Worm (Caenorhabditis elegans) whole organism, mixed stage, embryonic: ENCODE data around the gene K10D6.3.
A peak's percentile ranks its signal among the peaks of the same experiment; 100 is the strongest.

Experiments used
- M03D4.4 ChIP-seq: sonication (generic microtip); optimal IDR thresholded peaks from 2 replicates; lab custom pipeline; 2017; ENCODE audit warnings: mild to moderate bottlenecking, missing genetic modification characterization, missing compliant biosample characterization
- bed-3 ChIP-seq: fragments of 200-800 bp; sonication (Bioruptor generic); optimal IDR thresholded peaks from 3 replicates; lab custom pipeline; 2018; ENCODE audit warnings: mild to moderate bottlenecking, missing genetic modification characterization, moderate library complexity, missing compliant biosample characterization
- blmp-1 ChIP-seq: fragments of 150-350 bp; optimal IDR thresholded peaks from 2 replicates; lab custom pipeline; 2014; ENCODE audit warnings: missing biosample characterization, missing genetic modification characterization
- ceh-39 ChIP-seq: fragments of 150-350 bp; optimal IDR thresholded peaks from 2 replicates; lab custom pipeline; 2014; ENCODE audit warnings: missing biosample characterization, missing genetic modification characterization
- ceh-43 ChIP-seq: fragments of 200-800 bp; sonication (Bioruptor generic); optimal IDR thresholded peaks from 2 replicates; lab custom pipeline; 2018; ENCODE audit warnings: mild to moderate bottlenecking, missing genetic modification characterization, moderate library complexity, missing compliant biosample characterization
- ceh-83 ChIP-seq: fragments of 200-800 bp; sonication (Bioruptor generic); optimal IDR thresholded peaks from 2 replicates; lab custom pipeline; 2018; ENCODE audit warnings: mild to moderate bottlenecking, missing genetic modification characterization, missing compliant biosample characterization
- ces-1 ChIP-seq: fragments of 150-350 bp; optimal IDR thresholded peaks from 2 replicates; lab custom pipeline; 2014; ENCODE audit warnings: missing biosample characterization, missing genetic modification reagents, missing genetic modification characterization
- cnd-1 ChIP-seq: fragments of 200-800 bp; sonication (Bioruptor generic); optimal IDR thresholded peaks from 2 replicates; lab custom pipeline; 2018; ENCODE audit warnings: mild to moderate bottlenecking, missing genetic modification characterization, missing compliant biosample characterization
- drap-1 ChIP-seq: fragments of 200-800 bp; sonication (Bioruptor generic); optimal IDR thresholded peaks from 3 replicates; lab custom pipeline; 2018; ENCODE audit warnings: mild to moderate bottlenecking, missing genetic modification characterization, missing compliant biosample characterization
- elt-1 ChIP-seq: sonication (generic microtip); optimal IDR thresholded peaks from 2 replicates; lab custom pipeline; 2017; ENCODE audit warnings: missing genetic modification characterization, mild to moderate bottlenecking, missing compliant biosample characterization, antibody characterized with exemption, moderate library complexity, borderline replicate concordance; ENCODE audit not compliant: insufficient read depth
- elt-3 ChIP-seq: fragments of 150-350 bp; optimal IDR thresholded peaks from 2 replicates; lab custom pipeline; 2014; ENCODE audit warnings: missing biosample characterization, missing genetic modification characterization
- flh-1 ChIP-seq: fragments of 200-800 bp; sonication (Bioruptor generic); optimal IDR thresholded peaks from 2 replicates; lab custom pipeline; 2018; ENCODE audit warnings: mild to moderate bottlenecking, missing genetic modification characterization, moderate library complexity, missing compliant biosample characterization
- ham-2 ChIP-seq: fragments of 200-800 bp; sonication (Bioruptor generic); optimal IDR thresholded peaks from 2 replicates; lab custom pipeline; 2018; ENCODE audit warnings: mild to moderate bottlenecking, missing genetic modification characterization, missing compliant biosample characterization
- hlh-1 ChIP-seq: fragments of 150-350 bp; optimal IDR thresholded peaks from 2 replicates; lab custom pipeline; 2014; ENCODE audit warnings: missing biosample characterization, missing genetic modification reagents, missing genetic modification characterization
- lin-13 ChIP-seq: fragments of 150-350 bp; optimal IDR thresholded peaks from 2 replicates; lab custom pipeline; 2014; ENCODE audit warnings: missing biosample characterization, missing genetic modification characterization
- lin-32 ChIP-seq: fragments of 200-800 bp; sonication (Bioruptor generic); optimal IDR thresholded peaks from 2 replicates; lab custom pipeline; 2018; ENCODE audit warnings: mild to moderate bottlenecking, missing genetic modification characterization, missing compliant biosample characterization
- lsy-2 ChIP-seq: fragments of 150-350 bp; optimal IDR thresholded peaks from 2 replicates; lab custom pipeline; 2014; ENCODE audit warnings: missing biosample characterization, missing genetic modification characterization
- mab-5 ChIP-seq: fragments of 150-350 bp; optimal IDR thresholded peaks from 2 replicates; lab custom pipeline; 2014; ENCODE audit warnings: missing biosample characterization, missing genetic modification characterization
- mep-1 ChIP-seq: fragments of 150-350 bp; optimal IDR thresholded peaks from 2 replicates; lab custom pipeline; 2017; ENCODE audit warnings: missing biosample characterization, missing genetic modification reagents, missing genetic modification characterization, inconsistent platforms
- mls-2 ChIP-seq: sonication (generic microtip); optimal IDR thresholded peaks from 2 replicates; lab custom pipeline; 2016; ENCODE audit warnings: mild to moderate bottlenecking, missing genetic modification characterization, moderate library complexity, missing compliant biosample characterization
- nhr-12 ChIP-seq: fragments of 150-350 bp; optimal IDR thresholded peaks from 2 replicates; lab custom pipeline; 2014; ENCODE audit warnings: missing biosample characterization, missing genetic modification characterization
- nhr-2 ChIP-seq: fragments of 150-350 bp; optimal IDR thresholded peaks from 2 replicates; lab custom pipeline; 2014; ENCODE audit warnings: missing biosample characterization, missing genetic modification characterization
- nhr-237 ChIP-seq: fragments of 150-350 bp; optimal IDR thresholded peaks from 2 replicates; lab custom pipeline; 2014; ENCODE audit warnings: missing biosample characterization, missing genetic modification characterization
- nhr-28 ChIP-seq: fragments of 150-350 bp; optimal IDR thresholded peaks from 2 replicates; lab custom pipeline; 2014; ENCODE audit warnings: missing biosample characterization, missing genetic modification characterization
- nhr-76 ChIP-seq: sonication (generic microtip); optimal IDR thresholded peaks from 2 replicates; lab custom pipeline; 2017; ENCODE audit warnings: missing biosample characterization, missing genetic modification characterization
- pha-4 ChIP-seq: fragments of 150-350 bp; optimal IDR thresholded peaks from 2 replicates; lab custom pipeline; 2018; ENCODE audit warnings: missing biosample characterization, missing genetic modification reagents, missing genetic modification characterization
- sem-2 ChIP-seq: fragments of 200-800 bp; sonication (Bioruptor generic); optimal IDR thresholded peaks from 2 replicates; lab custom pipeline; 2018; ENCODE audit warnings: mild to moderate bottlenecking, missing genetic modification characterization, missing compliant biosample characterization
- snpc-4 ChIP-seq: fragments of 150-350 bp; optimal IDR thresholded peaks from 2 replicates; lab custom pipeline; 2014; ENCODE audit warnings: missing biosample characterization, missing genetic modification characterization
- sptf-1 ChIP-seq: sonication (generic microtip); optimal IDR thresholded peaks from 2 replicates; lab custom pipeline; 2017; ENCODE audit warnings: mild to moderate bottlenecking, missing genetic modification characterization, moderate library complexity, missing compliant biosample characterization
- tbx-8 ChIP-seq: fragments of 200-800 bp; sonication (Bioruptor generic); optimal IDR thresholded peaks from 2 replicates; lab custom pipeline; 2018; ENCODE audit warnings: mild to moderate bottlenecking, missing genetic modification characterization, moderate library complexity, missing compliant biosample characterization
- unc-120 ChIP-seq: sonication (generic microtip); optimal IDR thresholded peaks from 2 replicates; lab custom pipeline; 2017; ENCODE audit warnings: missing genetic modification characterization, missing compliant biosample characterization; ENCODE audit not compliant: poor library complexity, severe bottlenecking
- unc-39 ChIP-seq: fragments of 150-350 bp; optimal IDR thresholded peaks from 2 replicates; lab custom pipeline; 2014; ENCODE audit warnings: missing biosample characterization, missing genetic modification characterization
- unc-62 ChIP-seq: fragments of 150-350 bp; optimal IDR thresholded peaks from 2 replicates; lab custom pipeline; 2014; ENCODE audit warnings: missing biosample characterization, missing genetic modification reagents, missing genetic modification characterization
- zip-8 ChIP-seq: fragments of 150-350 bp; optimal IDR thresholded peaks from 2 replicates; lab custom pipeline; 2014; ENCODE audit warnings: missing biosample characterization, missing genetic modification characterization
- ztf-11 ChIP-seq: fragments of 150-350 bp; optimal IDR thresholded peaks from 2 replicates; lab custom pipeline; 2014; ENCODE audit warnings: missing biosample characterization, missing genetic modification characterization

The K10D6.3 gene

ce11 chrV:11231177-11231576, 30.8 kb downstream of the K10D6.3 start:
- TF ChIP-seq ceh-83 (GFP tag; lab: Kevin White, UChicago) (no peak), ces-1 (no peak), nhr-28 (tag; lab: Kevin White, UChicago) (no peak), ham-2 (no peak), pha-4 (tag; lab: Kevin White, UChicago) (no peak), flh-1 (GFP tag; lab: Kevin White, UChicago) (no peak), M03D4.4 (tag; lab: Kevin White, UChicago) (no peak), drap-1 (no peak), nhr-76 (tag; lab: Kevin White, UChicago) (no peak), nhr-12 (no peak), cnd-1 (tag; lab: Kevin White, UChicago) (no peak), zip-8 (tag; lab: Kevin White, UChicago) (no peak), mep-1 (tag; lab: Kevin White, UChicago) (no peak), elt-3 (tag; lab: Kevin White, UChicago) (no peak), tbx-8 (no peak), sem-2 (GFP tag; lab: Kevin White, UChicago) (no peak), bed-3 (no peak)

- TF ChIP-seq sptf-1 (tag; lab: Kevin White, UChicago), result no peak
- no peak for TF ChIP-seq nhr-76 (tag; lab: Kevin White, UChicago)
- TF ChIP-seq hlh-1, result no peak
- TF ChIP-seq drap-1, result no peak
- TF ChIP-seq mab-5 (tag; lab: Kevin White, UChicago), result no peak
- TF ChIP-seq nhr-28 (tag; lab: Kevin White, UChicago), result no peak
- TF ChIP-seq nhr-2 (tag; lab: Kevin White, UChicago), result no peak
- no peak for TF ChIP-seq elt-3 (tag; lab: Kevin White, UChicago)
- TF ChIP-seq ces-1, result no peak
- TF ChIP-seq lsy-2 (tag; lab: Kevin White, UChicago), result no peak
- TF ChIP-seq tbx-8, result no peak
- TF ChIP-seq blmp-1 (tag; lab: Kevin White, UChicago), result no peak
- TF ChIP-seq mls-2 (tag; lab: Kevin White, UChicago), result no peak
- no peak for TF ChIP-seq sem-2 (GFP tag; lab: Kevin White, UChicago)
- TF ChIP-seq, all 35 proteins: peak for 0
Measured at ce11 chrV:11234350-11234749, 33.9 kb downstream of the K10D6.3 start, which contains the start of gene T19B10.5. TSS of gene T19B10.5 (plus strand) at chrV:11234650.

DNA sequence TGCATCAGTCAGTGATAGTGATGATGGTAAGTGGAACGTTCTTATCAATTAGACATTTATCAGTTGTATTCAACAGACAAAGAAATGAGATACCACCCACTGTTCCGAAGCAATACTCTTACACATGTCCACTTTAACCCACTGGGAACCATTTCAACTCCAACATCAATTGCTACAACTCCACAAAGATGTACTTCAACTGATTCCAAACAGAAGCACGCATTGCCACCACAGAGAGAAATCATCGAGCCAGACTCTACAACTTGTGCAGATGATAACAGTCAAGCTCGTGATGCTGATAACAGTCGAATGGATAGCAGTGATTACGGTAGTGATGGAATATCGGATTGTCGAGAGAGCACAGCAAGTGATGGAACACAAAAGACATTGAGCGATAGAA, 35.5 kb downstream of the K10D6.3 start:
- TF ChIP-seq mls-2 (tag; lab: Kevin White, UChicago) (no peak), elt-1 (no peak), unc-62 (GFP tag; lab: Kevin White, UChicago) (no peak), lin-32 (no peak), zip-8 (tag; lab: Kevin White, UChicago) (no peak), bed-3 (no peak), ham-2 (no peak), sem-2 (GFP tag; lab: Kevin White, UChicago) (no peak), tbx-8 (no peak), nhr-2 (tag; lab: Kevin White, UChicago) (no peak), nhr-28 (tag; lab: Kevin White, UChicago) (no peak), hlh-1 (no peak), elt-3 (tag; lab: Kevin White, UChicago) (no peak), nhr-237 (tag; lab: Kevin White, UChicago) (no peak), lsy-2 (tag; lab: Kevin White, UChicago) (no peak), ceh-39 (no peak), drap-1 (no peak), blmp-1 (tag; lab: Kevin White, UChicago) (no peak), mab-5 (tag; lab: Kevin White, UChicago) (no peak), M03D4.4 (tag; lab: Kevin White, UChicago) (no peak)
- TF ChIP-seq, all 35 proteins: peak for 0

DNA sequence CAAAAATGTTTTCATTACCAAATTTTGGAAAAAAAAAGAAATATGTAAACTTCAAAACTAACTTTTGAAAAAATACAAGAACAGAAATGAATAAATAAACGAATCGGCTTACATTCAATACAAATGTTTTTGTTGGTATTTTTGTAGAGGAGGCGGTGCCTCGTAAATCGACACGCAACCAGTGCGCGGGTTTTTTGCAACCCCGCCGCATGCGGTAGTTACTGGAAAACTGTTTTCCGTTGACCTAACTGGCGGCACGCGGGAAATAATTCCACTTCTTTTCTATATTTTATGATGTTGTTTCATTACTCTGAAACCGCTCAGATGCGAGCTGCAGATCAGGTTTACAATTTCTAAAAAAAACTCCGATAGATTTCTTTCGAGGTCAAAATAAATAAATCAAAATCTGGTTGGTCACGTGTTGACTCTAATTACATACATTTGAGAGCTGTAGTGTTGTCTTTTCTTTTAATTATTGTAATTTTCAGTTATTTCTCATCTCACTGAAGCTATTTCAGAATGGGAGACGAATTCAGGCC, 38.8 kb downstream of the K10D6.3 start, which contains the start of the genes dvc-1 and ima-1:
Gene dvc-1, minus strand, starts transcription at position 145 of the 539 bp plus-strand sequence.
Gene ima-1, plus strand, starts transcription at position 489 of the 539 bp plus-strand sequence.
- peak; percentile 70 for TF ChIP-seq nhr-76 (tag; lab: Kevin White, UChicago)
- no peak for TF ChIP-seq unc-39 (tag; lab: Kevin White, UChicago)
- TF ChIP-seq unc-62 (GFP tag; lab: Kevin White, UChicago), result no peak
- TF ChIP-seq nhr-2 (tag; lab: Kevin White, UChicago), result no peak
- TF ChIP-seq ceh-43 (GFP tag; lab: Kevin White, UChicago), result peak; percentile 82
- TF ChIP-seq sptf-1 (tag; lab: Kevin White, UChicago), result peak; percentile 89
- no peak for TF ChIP-seq flh-1 (GFP tag; lab: Kevin White, UChicago)
- no peak for TF ChIP-seq ceh-39
- TF ChIP-seq ces-1, result peak; percentile 36
- TF ChIP-seq unc-120, result peak; percentile 54
- no peak for TF ChIP-seq lin-32
- peak; percentile 64 for TF ChIP-seq blmp-1 (tag; lab: Kevin White, UChicago)
- TF ChIP-seq snpc-4 (tag; lab: Kevin White, UChicago), result no peak
- no peak for TF ChIP-seq pha-4 (tag; lab: Kevin White, UChicago)
- peak; percentile 56 for TF ChIP-seq nhr-12
- TF ChIP-seq nhr-237 (tag; lab: Kevin White, UChicago), result peak; percentile 61
- peak; percentile 44 for TF ChIP-seq bed-3
- TF ChIP-seq elt-3 (tag; lab: Kevin White, UChicago), result no peak
- peak; percentile 76 for TF ChIP-seq cnd-1 (tag; lab: Kevin White, UChicago)
- peak; percentile 48 for TF ChIP-seq hlh-1
- peak; percentile 89 for TF ChIP-seq ztf-11 (tag; lab: Kevin White, UChicago)
- peak; percentile 14 for TF ChIP-seq ham-2
- TF ChIP-seq lin-13 (tag; lab: Kevin White, UChicago), result no peak
- peak; percentile 8 for TF ChIP-seq nhr-28 (tag; lab: Kevin White, UChicago)
- no peak for TF ChIP-seq zip-8 (tag; lab: Kevin White, UChicago)
- peak; percentile 65 for TF ChIP-seq sem-2 (GFP tag; lab: Kevin White, UChicago)
- TF ChIP-seq mab-5 (tag; lab: Kevin White, UChicago), result no peak
- peak; percentile 2 for TF ChIP-seq elt-1
- TF ChIP-seq ceh-83 (GFP tag; lab: Kevin White, UChicago), result peak; percentile 59
- TF ChIP-seq tbx-8, result no peak
- TF ChIP-seq M03D4.4 (tag; lab: Kevin White, UChicago), result peak; percentile 78
- peak; percentile 87 for TF ChIP-seq mls-2 (tag; lab: Kevin White, UChicago)
- TF ChIP-seq drap-1, result peak; percentile 69
- peak; percentile 56 for TF ChIP-seq lsy-2 (tag; lab: Kevin White, UChicago)
- TF ChIP-seq mep-1 (tag; lab: Kevin White, UChicago), result peak; percentile 75
